Worm (Caenorhabditis elegans): ENCODE results near the gene ent-2.

ce11 chrX:15591068-15591467, 9.8 kb upstream of the ent-2 start, which contains the start of gene usp-33:
- TF ChIP-seq lin-39 (tag; optimal IDR thresholded peaks at IDR 0.05), result no peak
- TF ChIP-seq skn-1 (tag; optimal IDR thresholded peaks at IDR 0.05), result no peak
- no peak for TF ChIP-seq egl-27 (tag; optimal IDR thresholded peaks at IDR 0.05)
- no peak for TF ChIP-seq fos-1 (tag; optimal IDR thresholded peaks at IDR 0.05)
- TF ChIP-seq alr-1 (tag; optimal IDR thresholded peaks at IDR 0.05), result no peak
- no peak for TF ChIP-seq peb-1 (tag; optimal IDR thresholded peaks at IDR 0.05)
